Worm (Caenorhabditis elegans): Measurements from ENCODE around the gene cct-5.

DNA sequence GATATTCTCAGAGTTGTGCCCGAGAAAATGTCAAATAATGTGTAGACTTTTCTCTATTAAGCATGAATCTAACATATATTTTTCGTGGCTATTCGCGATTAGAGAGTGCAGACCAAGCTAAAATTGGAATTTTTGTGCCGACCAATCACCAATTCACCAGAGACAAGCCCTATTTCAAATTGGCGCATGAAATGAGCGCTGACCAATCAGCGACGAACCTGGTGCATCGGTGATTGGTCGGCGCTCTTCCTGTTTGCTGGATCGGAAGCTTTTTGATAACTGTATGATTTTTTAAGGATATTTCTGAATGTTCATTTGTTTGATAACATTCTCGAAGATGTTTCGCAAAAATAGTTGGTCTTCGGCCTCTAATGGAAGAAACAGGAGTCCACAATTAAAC, 54.6 kb downstream of the cct-5 start:
- TF ChIP-seq lsy-2 (tag; optimal IDR thresholded peaks at IDR 0.05): no peak
- TF ChIP-seq zag-1 (tag; optimal IDR thresholded peaks at IDR 0.05): no peak
- no peak for TF ChIP-seq ztf-4 (tag; optimal IDR thresholded peaks at IDR 0.05)
- TF ChIP-seq lin-39 (tag; optimal IDR thresholded peaks at IDR 0.05): no peak
- no peak for TF ChIP-seq nhr-237 (tag; optimal IDR thresholded peaks at IDR 0.05)
- TF ChIP-seq lin-11 (tag; optimal IDR thresholded peaks at IDR 0.05): no peak
- TF ChIP-seq ceh-82 (tag; optimal IDR thresholded peaks at IDR 0.05): no peak
- TF ChIP-seq ama-1 (optimal IDR thresholded peaks at IDR 0.05): no peak
- no peak for TF ChIP-seq nhr-12 (tag; optimal IDR thresholded peaks at IDR 0.05)
- no peak for TF ChIP-seq nhr-77 (tag; optimal IDR thresholded peaks at IDR 0.05)
